Worm (Caenorhabditis elegans): ENCODE results near the gene btb-6.

Gene btb-6

ce11 chrII:1695861-1696260 lies 19.2 kb upstream of the btb-6 start, which contains the start of gene F58E1.13:
F58E1.13 (minus strand) TSS chrII:1695872.
- TF ChIP-seq ceh-22 (tag; optimal IDR thresholded peaks at IDR 0.05) (no peak), sdc-2 (tag; optimal IDR thresholded peaks at IDR 0.05) (no peak), sox-2 (GFP tag; IDR thresholded peaks at IDR 0.05) (no peak), ceh-19 (GFP tag; optimal IDR thresholded peaks at IDR 0.05) (no peak), ztf-16 (tag; optimal IDR thresholded peaks at IDR 0.05) (no peak), ceh-6 (GFP tag; optimal IDR thresholded peaks at IDR 0.05) (no peak)

ce11 chrII:1703363-1703762 lies 11.7 kb upstream of the btb-6 start, which contains the start of gene fbxb-47:
fbxb-47 (minus strand) TSS chrII:1703463.
- TF ChIP-seq ceh-24 (tag; optimal IDR thresholded peaks at IDR 0.05), result no peak
- TF ChIP-seq tbx-2 (tag; optimal IDR thresholded peaks at IDR 0.05), result no peak
- no peak for TF ChIP-seq ceh-31 (tag; optimal IDR thresholded peaks at IDR 0.05)
- TF ChIP-seq lim-6 (tag; optimal IDR thresholded peaks at IDR 0.05), result no peak
- TF ChIP-seq syd-9 (tag; optimal IDR thresholded peaks at IDR 0.05), result no peak

DNA sequence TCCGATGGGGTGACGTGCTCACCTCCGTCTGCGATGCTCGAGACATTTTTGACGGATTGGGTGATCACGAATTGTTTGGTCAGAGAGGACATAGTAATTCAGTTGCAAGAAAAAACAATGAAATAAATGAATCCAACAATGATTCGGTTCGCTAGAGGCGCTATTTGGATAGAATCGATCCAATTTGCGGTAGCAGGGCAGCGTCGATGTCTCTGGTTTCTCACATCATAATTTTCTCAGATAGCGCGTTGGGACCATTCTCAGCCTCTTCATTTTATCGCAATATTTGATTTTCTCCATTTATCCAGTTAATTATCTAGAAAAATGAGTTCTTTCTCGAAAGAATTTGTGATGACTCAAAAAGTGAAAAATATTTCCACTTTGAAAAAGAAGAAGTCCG lies 8.7 kb upstream of the btb-6 start, which contains the start of gene sdz-18:
TSS of gene sdz-18 (minus strand) at position 101 of the 400 bp plus-strand sequence.
- TF ChIP-seq pros-1 (tag; optimal IDR thresholded peaks at IDR 0.05) (no peak), hlh-6 (tag; optimal IDR thresholded peaks at IDR 0.05) (no peak), tbx-7 (tag; optimal IDR thresholded peaks at IDR 0.05) (no peak), ceh-19 (GFP tag; optimal IDR thresholded peaks at IDR 0.05) (no peak), hlh-13 (GFP tag; optimal IDR thresholded peaks at IDR 0.05) (no peak), ceh-30 (tag; optimal IDR thresholded peaks at IDR 0.05) (no peak)

ce11 chrII:1709959-1710358 lies 5.1 kb upstream of the btb-6 start, which contains the start of gene fbxa-184:
fbxa-184 (plus strand) TSS chrII:1710259.
- TF ChIP-seq mec-3 (tag; optimal IDR thresholded peaks at IDR 0.05; ENCODE audit: borderline replicate concordance), result no peak
- no peak for TF ChIP-seq T23F11.4 (GFP tag; optimal IDR thresholded peaks at IDR 0.05)
- no peak for TF ChIP-seq ttx-3 (tag; optimal IDR thresholded peaks at IDR 0.05)
- TF ChIP-seq nfya-1 (tag; optimal IDR thresholded peaks at IDR 0.05), result no peak
- no peak for TF ChIP-seq sox-4 (tag; optimal IDR thresholded peaks at IDR 0.05)
- no peak for TF ChIP-seq tbx-7 (tag; optimal IDR thresholded peaks at IDR 0.05)
- TF ChIP-seq C38D4.7 (GFP tag; optimal IDR thresholded peaks at IDR 0.05), result no peak

DNA sequence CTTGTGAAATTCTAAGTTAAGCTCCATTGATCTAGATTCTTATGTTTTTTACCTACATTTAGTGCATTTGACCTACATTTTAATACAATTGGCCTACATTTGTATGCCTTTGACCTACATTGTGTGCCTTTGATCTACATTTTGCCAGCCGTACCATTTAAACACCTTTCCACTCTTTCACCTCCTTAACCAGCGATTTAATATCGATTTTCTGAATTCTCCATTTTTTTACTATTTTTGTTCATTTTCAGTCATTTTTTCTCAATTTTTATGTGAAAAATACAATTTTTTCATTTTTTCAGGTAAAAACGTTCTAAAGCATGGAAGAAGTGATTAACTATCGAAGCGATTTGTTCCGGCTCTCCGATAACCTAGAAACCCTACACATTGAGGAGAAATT lies 2.2 kb upstream of the btb-6 start, which contains the start of gene btb-7:
TSS of gene btb-7 (plus strand) at position 301 of the 400 bp plus-strand sequence.
- TF ChIP-seq K02D7.2 (tag; optimal IDR thresholded peaks at IDR 0.05) (no peak), ets-4 (tag; optimal IDR thresholded peaks at IDR 0.05) (no peak), nfya-1 (tag; optimal IDR thresholded peaks at IDR 0.05) (no peak), hlh-15 (tag; optimal IDR thresholded peaks at IDR 0.05) (no peak), elt-4 (tag; optimal IDR thresholded peaks at IDR 0.05) (no peak), ttx-3 (tag; optimal IDR thresholded peaks at IDR 0.05) (no peak), lin-11 (tag; optimal IDR thresholded peaks at IDR 0.05) (no peak), sdc-2 (tag; optimal IDR thresholded peaks at IDR 0.05) (no peak), pha-2 (tag; optimal IDR thresholded peaks at IDR 0.05) (no peak), pros-1 (tag; optimal IDR thresholded peaks at IDR 0.05) (no peak)

DNA sequence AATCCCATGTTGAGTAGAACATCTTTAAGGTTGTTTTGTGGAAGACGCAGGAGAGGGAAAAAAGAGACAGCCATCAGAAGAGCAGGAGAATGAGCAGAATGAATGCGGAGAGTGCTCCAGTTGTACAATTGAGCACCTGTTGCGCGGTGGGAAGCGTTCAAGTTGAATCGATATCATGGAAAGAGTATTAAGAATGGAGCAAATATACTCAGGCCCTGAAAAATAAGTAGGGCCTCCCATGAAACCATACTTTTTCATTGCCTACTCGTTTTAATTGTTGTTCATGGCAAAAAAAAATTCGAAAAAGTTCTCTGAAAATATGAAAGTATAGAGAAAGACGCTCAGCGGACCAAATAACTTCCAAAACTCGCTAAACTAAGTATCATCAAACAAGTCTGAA lies 4.0 kb downstream of the btb-6 start, which contains the start of gene fbxb-48:
TSS of gene fbxb-48 (minus strand) at position 101 of the 400 bp plus-strand sequence.
- TF ChIP-seq ztf-16 (tag; optimal IDR thresholded peaks at IDR 0.05), result no peak
- no peak for TF ChIP-seq ahr-1 (tag; optimal IDR thresholded peaks at IDR 0.05)
- TF ChIP-seq zip-5 (tag; optimal IDR thresholded peaks at IDR 0.05), result no peak
- no peak for TF ChIP-seq pros-1 (tag; optimal IDR thresholded peaks at IDR 0.05)
- TF ChIP-seq ceh-18 (tag; optimal IDR thresholded peaks at IDR 0.05), result no peak
- no peak for TF ChIP-seq unc-3 (GFP tag; conservative IDR thresholded peaks at IDR 0.05)
- TF ChIP-seq unc-3 (tag; optimal IDR thresholded peaks at IDR 0.05), result no peak
- TF ChIP-seq hlh-8 (tag; optimal IDR thresholded peaks at IDR 0.05), result no peak
- no peak for TF ChIP-seq ceh-48 (tag; optimal IDR thresholded peaks at IDR 0.05)
